Fruit fly (Drosophila melanogaster) whole organism, embryonic: ENCODE results near the gene TwdlF.

Experiments
- Ada2b ChIP-seq: fragments of 200-800 bp; sonication (Bioruptor generic); IDR thresholded peaks from 2 replicates; pipeline ENCODE4 v1.3.6; 2022; ENCODE audit warnings: missing biosample characterization, missing genetic modification characterization
- CG10147 ChIP-seq: fragments of 200-800 bp; sonication (Bioruptor generic); optimal IDR thresholded peaks from 2 replicates; lab custom pipeline; 2019; ENCODE audit warnings: missing biosample characterization, mild to moderate bottlenecking, missing genetic modification characterization, moderate library complexity
- CG11085 ChIP-seq: fragments of 200-800 bp; sonication (Bioruptor generic); IDR thresholded peaks from 2 replicates; pipeline ENCODE4 v1.3.6; 2022; ENCODE audit warnings: missing biosample characterization, missing genetic modification characterization
- CG11695 ChIP-seq: fragments of 200-800 bp; sonication (Bioruptor generic); IDR thresholded peaks from 3 replicates; pipeline ENCODE4 v1.3.6; 2022; ENCODE audit warnings: missing biosample characterization, missing genetic modification characterization
- CG12769 ChIP-seq: fragments of 200-800 bp; sonication (Bioruptor generic); optimal IDR thresholded peaks from 2 replicates; lab custom pipeline; 2019; ENCODE audit warnings: missing biosample characterization, mild to moderate bottlenecking, missing genetic modification characterization, moderate library complexity
- CG14860 ChIP-seq: fragments of 200-800 bp; sonication (Bioruptor generic); IDR thresholded peaks from 3 replicates; pipeline ENCODE4 v1.3.6; 2022; ENCODE audit warnings: missing biosample characterization, missing genetic modification characterization; ENCODE audit not compliant: partially characterized antibody
- CG15011 ChIP-seq: fragments of 200-800 bp; sonication (Bioruptor generic); optimal IDR thresholded peaks from 3 replicates; lab custom pipeline; 2018; ENCODE audit warnings: missing biosample characterization, mild to moderate bottlenecking, missing genetic modification characterization
- CG15479 ChIP-seq: fragments of 200-800 bp; sonication (Bioruptor generic); optimal IDR thresholded peaks from 3 replicates; lab custom pipeline; 2019; ENCODE audit warnings: missing biosample characterization, mild to moderate bottlenecking, missing genetic modification characterization, moderate library complexity
- CG17361 ChIP-seq: fragments of 200-800 bp; sonication (Bioruptor generic); IDR thresholded peaks from 3 replicates; pipeline ENCODE4 v1.3.6; 2022; ENCODE audit warnings: missing biosample characterization, missing genetic modification characterization
- CG17829 ChIP-seq: fragments of 200-800 bp; optimal IDR thresholded peaks from 2 replicates; lab custom pipeline; 2019; ENCODE audit warnings: missing biosample characterization, mild to moderate bottlenecking, missing genetic modification characterization, moderate library complexity
- CG18619 ChIP-seq: fragments of 200-800 bp; sonication (Bioruptor generic); optimal IDR thresholded peaks from 3 replicates; lab custom pipeline; 2017; ENCODE audit warnings: missing biosample characterization, mild to moderate bottlenecking, missing genetic modification characterization
- CG2120 ChIP-seq: fragments of 200-800 bp; sonication (Bioruptor generic); optimal IDR thresholded peaks from 3 replicates; lab custom pipeline; 2016; ENCODE audit warnings: missing biosample characterization, missing genetic modification characterization
- CG2199 ChIP-seq: fragments of 200-800 bp; sonication (Bioruptor generic); IDR thresholded peaks from 3 replicates; pipeline ENCODE4 v1.3.6; 2022; ENCODE audit warnings: missing biosample characterization, missing genetic modification characterization
- CG2678 ChIP-seq: fragments of 200-800 bp; sonication (Bioruptor generic); optimal IDR thresholded peaks from 3 replicates; lab custom pipeline; 2019; ENCODE audit warnings: missing biosample characterization, mild to moderate bottlenecking, missing genetic modification characterization, moderate library complexity
- CG2712 ChIP-seq: fragments of 200-800 bp; optimal IDR thresholded peaks from 3 replicates; lab custom pipeline; 2019; ENCODE audit warnings: missing biosample characterization, mild to moderate bottlenecking, missing genetic modification characterization, moderate library complexity
- CG30403 ChIP-seq: fragments of 200-800 bp; sonication (Bioruptor generic); optimal IDR thresholded peaks from 3 replicates; lab custom pipeline; 2016; ENCODE audit warnings: missing biosample characterization, missing genetic modification characterization
- CG3281 ChIP-seq: fragments of 200-800 bp; sonication (Bioruptor generic); optimal IDR thresholded peaks from 3 replicates; lab custom pipeline; 2017; ENCODE audit warnings: missing biosample characterization, mild to moderate bottlenecking, missing genetic modification characterization
- CG34376 ChIP-seq: fragments of 200-800 bp; sonication (Bioruptor generic); optimal IDR thresholded peaks from 2 replicates; lab custom pipeline; 2018; ENCODE audit warnings: missing biosample characterization, mild to moderate bottlenecking, missing genetic modification characterization
- CG4617 ChIP-seq: fragments of 200-800 bp; sonication (Bioruptor generic); optimal IDR thresholded peaks from 3 replicates; lab custom pipeline; 2016; ENCODE audit warnings: missing biosample characterization, missing genetic modification characterization, borderline replicate concordance
- CG7556 ChIP-seq: fragments of 200-800 bp; sonication (Bioruptor generic); optimal IDR thresholded peaks from 2 replicates; lab custom pipeline; 2017; ENCODE audit warnings: missing biosample characterization, mild to moderate bottlenecking, missing genetic modification characterization
- CG7839 ChIP-seq: fragments of 200-800 bp; sonication (Bioruptor generic); optimal IDR thresholded peaks from 3 replicates; lab custom pipeline; 2018; ENCODE audit warnings: missing biosample characterization, mild to moderate bottlenecking, missing genetic modification characterization, moderate library complexity
- CG9817 ChIP-seq: fragments of 200-800 bp; sonication (Bioruptor generic); optimal IDR thresholded peaks from 2 replicates; lab custom pipeline; 2018; ENCODE audit warnings: missing biosample characterization, mild to moderate bottlenecking, missing genetic modification characterization, moderate library complexity
- CHES-1-like ChIP-seq: fragments of 200-800 bp; sonication (Bioruptor generic); optimal IDR thresholded peaks from 2 replicates; lab custom pipeline; 2016; ENCODE audit warnings: missing biosample characterization, missing genetic modification characterization
- CoRest ChIP-seq: fragments of 200-800 bp; sonication (Bioruptor generic); optimal IDR thresholded peaks from 3 replicates; lab custom pipeline; 2018; ENCODE audit warnings: missing biosample characterization, mild to moderate bottlenecking, missing genetic modification characterization, moderate library complexity
- Dek ChIP-seq: fragments of 200-800 bp; sonication (Bioruptor generic); optimal IDR thresholded peaks from 3 replicates; lab custom pipeline; 2019; ENCODE audit warnings: missing biosample characterization, mild to moderate bottlenecking, missing genetic modification characterization, moderate library complexity
- HLH4C ChIP-seq: fragments of 200-800 bp; sonication (Bioruptor generic); IDR thresholded peaks from 3 replicates; pipeline ENCODE4 v1.3.6; 2022; ENCODE audit warnings: missing biosample characterization, missing genetic modification characterization; ENCODE audit not compliant: partially characterized antibody
- Hmr ChIP-seq: fragments of 200-800 bp; sonication (Bioruptor generic); optimal IDR thresholded peaks from 3 replicates; lab custom pipeline; 2017; ENCODE audit warnings: mild to moderate bottlenecking, missing biosample characterization, missing genetic modification reagents, missing genetic modification characterization
- Lhr ChIP-seq: fragments of 200-800 bp; sonication (Bioruptor generic); optimal IDR thresholded peaks from 3 replicates; lab custom pipeline; 2017; ENCODE audit warnings: mild to moderate bottlenecking, missing biosample characterization, missing genetic modification reagents, missing genetic modification characterization
- MTF-1 ChIP-seq: fragments of 200-800 bp; sonication (Bioruptor generic); optimal IDR thresholded peaks from 2 replicates; lab custom pipeline; 2018; ENCODE audit warnings: missing biosample characterization, mild to moderate bottlenecking, missing genetic modification characterization, borderline replicate concordance
- Max ChIP-seq: fragments of 200-800 bp; sonication (Bioruptor generic); optimal IDR thresholded peaks from 2 replicates; lab custom pipeline; 2016; ENCODE audit warnings: missing biosample characterization, mild to moderate bottlenecking, missing genetic modification characterization
- NFAT ChIP-seq: fragments of 200-800 bp; sonication (Bioruptor generic); IDR thresholded peaks from 2 replicates; pipeline ENCODE4 v1.3.6; 2022; ENCODE audit warnings: missing biosample characterization, missing genetic modification characterization
- PHDP ChIP-seq: fragments of 200-800 bp; sonication (Bioruptor generic); optimal IDR thresholded peaks from 3 replicates; lab custom pipeline; 2018; ENCODE audit warnings: missing biosample characterization, mild to moderate bottlenecking, missing genetic modification characterization, moderate library complexity
- Pdp1 ChIP-seq, 2 experiments: fragments of 200-800 bp; sonication (Bioruptor generic); optimal IDR thresholded peaks; 3 replicates each; lab custom pipeline; 2016; ENCODE audit warnings: missing biosample characterization in 2 of 2, missing genetic modification characterization in 2 of 2, mild to moderate bottlenecking in 1 of 2, moderate library complexity in 1 of 2
- Poxn ChIP-seq: fragments of 200-800 bp; sonication (Bioruptor generic); IDR thresholded peaks from 2 replicates; pipeline ENCODE4 v1.3.6; 2022; ENCODE audit warnings: missing biosample characterization, missing genetic modification characterization
- Rfx ChIP-seq: fragments of 200-800 bp; sonication (Bioruptor generic); IDR thresholded peaks from 2 replicates; pipeline ENCODE4 v1.3.6; 2022; ENCODE audit warnings: missing biosample characterization, missing genetic modification characterization
- Xrp1 ChIP-seq: fragments of 200-800 bp; sonication (Bioruptor generic); IDR thresholded peaks from 2 replicates; pipeline ENCODE4 v1.3.6; 2022; ENCODE audit warnings: missing biosample characterization, missing genetic modification characterization
- al ChIP-seq: fragments of 200-800 bp; sonication (Bioruptor generic); IDR thresholded peaks from 2 replicates; pipeline ENCODE4 v1.3.6; 2022; ENCODE audit warnings: missing biosample characterization, missing genetic modification characterization
- amos ChIP-seq: fragments of 200-800 bp; sonication (Bioruptor generic); IDR thresholded peaks from 2 replicates; pipeline ENCODE4 v1.3.6; 2022; ENCODE audit warnings: missing biosample characterization, missing genetic modification characterization; ENCODE audit not compliant: partially characterized antibody
- bowl ChIP-seq: fragments of 200-800 bp; sonication (Bioruptor generic); IDR thresholded peaks from 2 replicates; pipeline ENCODE4 v1.3.6; 2022; ENCODE audit warnings: missing biosample characterization, missing genetic modification characterization
- fd96Cb ChIP-seq: fragments of 200-800 bp; sonication (Bioruptor generic); optimal IDR thresholded peaks from 2 replicates; lab custom pipeline; 2018; ENCODE audit warnings: missing biosample characterization, mild to moderate bottlenecking, missing genetic modification characterization, moderate library complexity
- lilli ChIP-seq: fragments of 200-800 bp; sonication (Bioruptor generic); optimal IDR thresholded peaks from 3 replicates; lab custom pipeline; 2016; ENCODE audit warnings: missing biosample characterization, missing genetic modification characterization
- onecut ChIP-seq: fragments of 200-800 bp; sonication (Bioruptor generic); IDR thresholded peaks from 2 replicates; pipeline ENCODE4 v1.3.6; 2022; ENCODE audit warnings: missing biosample characterization, missing genetic modification characterization
- pan ChIP-seq, 4 experiments: fragments of >200 bp in 3 of 4; fragments of 200-800 bp in 1 of 4; sonication (Bioruptor generic) in 1 of 4; optimal IDR thresholded peaks in 3 of 4; IDR thresholded peaks in 1 of 4; 2 replicates each; pipeline versions ENCODE4 v1.3.6 to Lab custom; 2017 to 2022; ENCODE audit warnings: missing biosample characterization in 2 of 4, missing genetic modification characterization in 2 of 4, mixed read lengths in 1 of 4
- pum ChIP-seq: fragments of 200-800 bp; sonication (Bioruptor generic); optimal IDR thresholded peaks from 2 replicates; lab custom pipeline; 2016; ENCODE audit warnings: missing biosample characterization, missing genetic modification characterization
- pzg ChIP-seq: fragments of 200-800 bp; sonication (Bioruptor generic); optimal IDR thresholded peaks from 3 replicates; lab custom pipeline; 2018; ENCODE audit warnings: missing biosample characterization, mild to moderate bottlenecking, missing genetic modification characterization, moderate library complexity
- salm ChIP-seq: fragments of 200-800 bp; sonication (Bioruptor generic); optimal IDR thresholded peaks from 2 replicates; lab custom pipeline; 2018; ENCODE audit warnings: missing biosample characterization, mild to moderate bottlenecking, missing genetic modification characterization
- zen2 ChIP-seq: fragments of 200-800 bp; sonication (Bioruptor generic); IDR thresholded peaks from 3 replicates; pipeline ENCODE4 v1.3.6; 2022; ENCODE audit warnings: missing biosample characterization, missing genetic modification characterization; ENCODE audit not compliant: partially characterized antibody

The TwdlF gene

DNA sequence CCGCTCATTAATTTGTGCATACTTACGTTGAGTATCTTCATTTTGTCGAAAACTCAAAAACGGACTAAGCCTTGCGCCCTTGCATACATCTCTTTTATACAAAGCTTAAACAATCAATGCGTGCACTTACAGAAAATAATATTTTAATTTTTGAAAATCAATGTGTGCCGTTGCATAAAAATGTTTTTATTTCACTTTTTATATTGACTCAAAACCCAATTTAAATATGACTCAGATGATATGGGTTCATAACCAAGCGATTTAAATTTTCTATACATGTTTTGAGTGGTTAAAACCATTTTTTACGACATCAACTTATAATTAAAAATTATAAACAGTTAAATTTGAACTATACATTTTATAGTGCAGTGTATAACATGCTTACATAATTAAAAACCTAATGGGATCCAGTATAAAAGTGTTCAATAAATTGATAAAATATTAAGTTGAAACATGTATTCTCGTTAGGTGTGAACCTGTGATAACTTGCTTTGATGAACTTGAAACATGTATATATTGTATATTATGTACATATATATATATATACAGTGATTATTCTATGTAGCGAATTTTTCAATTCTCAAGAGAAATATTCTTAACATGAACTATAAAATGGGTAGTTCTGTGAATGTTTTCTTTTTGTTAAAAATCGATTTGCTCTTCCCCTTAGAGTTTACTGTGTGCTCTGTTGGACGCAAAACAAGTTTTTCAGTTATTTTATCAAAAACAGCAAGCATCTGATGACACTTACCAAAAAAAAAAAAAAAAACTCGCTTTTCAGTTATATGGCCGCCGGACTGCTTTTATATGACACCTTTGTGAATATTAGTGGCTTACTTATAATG lies 3.5 kb upstream of the TwdlF start, which contains the start of gene CG34305:
Gene CG34305 (minus strand): TSS at position 51 of the 845 bp plus-strand sequence.
- no peak for TF ChIP-seq bowl (GFP tag; lab: Robert Waterston, UW)
- TF ChIP-seq CG15479 (GFP tag; lab: Kevin White, UChicago), result no peak
- no peak for TF ChIP-seq CG34376
- no peak for TF ChIP-seq CG15011 (GFP tag; lab: Kevin White, UChicago)
- TF ChIP-seq CG3281, result peak; percentile 38
- peak; percentile 53 for TF ChIP-seq CG2678 (tag; lab: Kevin White, UChicago)
- peak; percentile 17 for TF ChIP-seq CG10147 (GFP tag; lab: Kevin White, UChicago)
- TF ChIP-seq Ada2b, result peak; percentile 29; the same call in 1 of the 2 replicates
- TF ChIP-seq Lhr (GFP tag; lab: Kevin White, UChicago), result no peak
- 0 out of 2 replicates have a peak, but pooled peaks have one; percentile 27 for TF ChIP-seq al (GFP tag; lab: Robert Waterston, UW)
- no peak for TF ChIP-seq pan (optimal IDR thresholded peaks at IDR 0.05; lab: Kevin White, UChicago)
- peak in 1 of 2 experiments; percentile 28 for TF ChIP-seq pan (GFP tag; optimal IDR thresholded peaks at IDR 0.05 in 1 of 2, IDR thresholded peaks at IDR 0.05 in 1 of 2)
- no peak for TF ChIP-seq HLH4C (GFP tag; lab: Robert Waterston, UW)
- TF ChIP-seq CG17361 (GFP tag; lab: Robert Waterston, UW), result peak; percentile 52; the same call in 2 of the 3 replicates
- TF ChIP-seq CG2120 (GFP tag; lab: Kevin White, UChicago), result peak; percentile 30
- no peak for TF ChIP-seq Poxn (GFP tag; lab: Robert Waterston, UW)
- TF ChIP-seq CG7556, result peak; percentile 8
- TF ChIP-seq Dek, result peak; percentile 26
- TF ChIP-seq CG12769, result no peak
- no peak for TF ChIP-seq pzg
- TF ChIP-seq CG14860, result no peak
- TF ChIP-seq Rfx (GFP tag; lab: Robert Waterston, UW), result peak; percentile 68
- no peak for TF ChIP-seq salm (tag; lab: Kevin White, UChicago)
- peak; percentile 17 for TF ChIP-seq CoRest (tag; lab: Kevin White, UChicago)
- no peak for TF ChIP-seq amos (GFP tag; lab: Robert Waterston, UW)
- TF ChIP-seq MTF-1 (GFP tag; lab: Kevin White, UChicago), result no peak
- peak; percentile 89 for TF ChIP-seq onecut
- peak; percentile 39; the same call in 1 of the 2 replicates for TF ChIP-seq NFAT (GFP tag; lab: Robert Waterston, UW)
- 0 out of 3 replicates have a peak, but pooled peaks have one; percentile 51 for TF ChIP-seq CG2199 (GFP tag; lab: Robert Waterston, UW)
- TF ChIP-seq CG9817, result no peak
- peak in 1 of 2 experiments; percentile 15 for TF ChIP-seq Pdp1 (GFP tag; optimal IDR thresholded peaks at IDR 0.05; lab: Kevin White, UChicago)
- peak; percentile 4 for TF ChIP-seq lilli (GFP tag; lab: Kevin White, UChicago)
- TF ChIP-seq fd96Cb (tag; lab: Kevin White, UChicago), result no peak
- no peak for TF ChIP-seq Max
- TF ChIP-seq CHES-1-like (GFP tag; lab: Kevin White, UChicago), result no peak
- TF ChIP-seq CG7839 (tag; lab: Kevin White, UChicago), result peak; percentile 32
- TF ChIP-seq zen2 (GFP tag; lab: Robert Waterston, UW), result no peak
- peak; percentile 6 for TF ChIP-seq CG2712
- peak; percentile 40; the same call in 1 of the 3 replicates for TF ChIP-seq CG11695 (GFP tag; lab: Robert Waterston, UW)
- no peak for TF ChIP-seq pum (GFP tag; lab: Kevin White, UChicago)
- peak; percentile 9 for TF ChIP-seq CG30403 (GFP tag; lab: Kevin White, UChicago)
- peak; percentile 22 for TF ChIP-seq PHDP (tag; lab: Kevin White, UChicago)
- TF ChIP-seq Hmr (GFP tag; lab: Kevin White, UChicago), result peak; percentile 25
- TF ChIP-seq Xrp1 (GFP tag; lab: Robert Waterston, UW), result no peak
- no peak for TF ChIP-seq CG18619 (GFP tag; lab: Kevin White, UChicago)
- TF ChIP-seq CG4617 (GFP tag; lab: Kevin White, UChicago), result no peak
- TF ChIP-seq CG11085 (GFP tag; lab: Robert Waterston, UW), result no peak
- peak; percentile 5 for TF ChIP-seq CG17829 (tag; lab: Kevin White, UChicago)
